Worm (Caenorhabditis elegans) whole organism, midembryonic: ENCODE results near the gene C03B1.9.

Experiments used
- med-1 ChIP-seq: sonication (generic microtip); optimal IDR thresholded peaks from 2 replicates; lab custom pipeline; 2017; ENCODE audit warnings: missing genetic modification characterization, mild to moderate bottlenecking, missing compliant biosample characterization, antibody characterized with exemption, missing genetic modification reagents; ENCODE audit not compliant: insufficient read depth
- tab-1 ChIP-seq: fragments of 200-800 bp; sonication (Bioruptor generic); IDR thresholded peaks from 2 replicates; pipeline ENCODE4 v1.3.6; 2022; ENCODE audit warnings: missing genetic modification characterization, missing compliant biosample characterization

DNA sequence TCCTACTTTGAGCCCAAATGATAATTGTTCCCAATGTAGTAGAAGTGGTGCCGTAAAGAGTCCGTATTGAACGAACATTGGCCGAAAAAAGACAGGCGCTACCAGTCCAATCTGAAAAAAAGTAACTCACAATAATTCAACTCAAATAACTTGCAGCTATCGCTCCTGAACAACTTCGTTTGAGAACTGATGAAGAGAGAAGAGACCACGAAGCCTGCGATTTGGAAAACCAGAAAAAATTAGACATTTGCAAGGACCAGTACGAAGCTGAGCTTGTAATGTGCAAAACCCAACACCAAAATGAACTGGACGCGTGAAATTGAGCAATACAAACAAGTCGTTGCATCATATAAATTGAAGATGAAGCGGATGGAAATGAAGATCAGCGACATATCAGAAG is 27.5 kb upstream of the C03B1.9 start, which contains the start of gene C03B1.1:
- TF ChIP-seq tab-1 (GFP tag; lab: Robert Waterston, UW) = no peak
- no peak for TF ChIP-seq med-1 (GFP tag; lab: Kevin White, UChicago)
